Worm (Caenorhabditis elegans) whole organism, midembryonic: Measurements from ENCODE around the gene moc-3.

Source experiments
- T22C8.4 ChIP-seq: fragments of 200-800 bp; sonication (Bioruptor generic); IDR thresholded peaks from 2 replicates; pipeline ENCODE4 v1.3.6; 2022; ENCODE audit warnings: missing genetic modification characterization, missing compliant biosample characterization
- cog-1 ChIP-seq: sonication (generic microtip); optimal IDR thresholded peaks from 2 replicates; lab custom pipeline; 2016; ENCODE audit warnings: missing genetic modification characterization, missing compliant biosample characterization
- flt-1 ChIP-seq: fragments of 200-800 bp; sonication (Bioruptor generic); IDR thresholded peaks from 2 replicates; pipeline ENCODE4 v1.3.6; 2022; ENCODE audit warnings: missing genetic modification characterization, missing compliant biosample characterization
- klf-2 ChIP-seq: fragments of 200-800 bp; sonication (Bioruptor generic); conservative IDR thresholded peaks from 2 replicates; pipeline ENCODE4 v1.3.6; 2022; ENCODE audit warnings: missing genetic modification reagents, missing genetic modification characterization, missing compliant biosample characterization
- med-1 ChIP-seq: sonication (generic microtip); optimal IDR thresholded peaks from 2 replicates; lab custom pipeline; 2017; ENCODE audit warnings: missing genetic modification characterization, mild to moderate bottlenecking, missing compliant biosample characterization, antibody characterized with exemption, missing genetic modification reagents; ENCODE audit not compliant: insufficient read depth
- ref-1 ChIP-seq: fragments of 200-800 bp; sonication (Bioruptor generic); conservative IDR thresholded peaks from 2 replicates; pipeline ENCODE4 v1.3.6; 2022; ENCODE audit warnings: missing genetic modification reagents, missing genetic modification characterization, missing compliant biosample characterization
- tab-1 ChIP-seq: fragments of 200-800 bp; sonication (Bioruptor generic); IDR thresholded peaks from 2 replicates; pipeline ENCODE4 v1.3.6; 2022; ENCODE audit warnings: missing genetic modification characterization, missing compliant biosample characterization
- ztf-23 ChIP-seq: fragments of 200-800 bp; sonication (Bioruptor generic); IDR thresholded peaks from 2 replicates; pipeline ENCODE4 v1.3.6; 2022; ENCODE audit warnings: missing genetic modification reagents, missing genetic modification characterization, missing compliant biosample characterization
- ztf-29 ChIP-seq: fragments of 200-800 bp; sonication (Bioruptor generic); IDR thresholded peaks from 2 replicates; pipeline ENCODE4 v1.3.6; 2022; ENCODE audit warnings: missing genetic modification reagents, missing genetic modification characterization, missing compliant biosample characterization

Gene moc-3

DNA sequence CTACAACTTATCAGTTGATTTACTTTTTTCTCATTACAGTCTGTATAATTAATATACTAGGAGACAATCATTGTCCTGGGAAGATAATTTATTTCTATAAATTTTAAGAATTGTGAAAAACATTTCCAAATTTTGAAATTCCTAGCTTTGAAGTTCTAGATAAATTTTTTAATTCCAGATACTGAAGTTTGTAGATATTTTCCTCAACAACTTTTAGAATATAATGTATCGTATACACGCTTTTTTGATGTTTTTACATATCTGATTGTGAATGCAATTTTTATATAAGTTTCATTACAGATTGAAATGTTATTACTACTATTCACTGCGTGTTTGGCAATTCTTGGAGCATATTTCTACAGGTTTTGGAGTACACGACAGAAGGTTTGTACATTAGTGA is 21.8 kb downstream of the moc-3 start, which contains the start of gene faah-2:
Gene faah-2 (plus strand): TSS at position 301 of the 400 bp plus-strand sequence.
- TF ChIP-seq flt-1 (GFP tag; lab: Robert Waterston, UW) (no peak), med-1 (GFP tag; lab: Kevin White, UChicago) (no peak), cog-1 (no peak), T22C8.4 (no peak), ztf-29 (GFP tag; lab: Robert Waterston, UW) (no peak), tab-1 (GFP tag; lab: Robert Waterston, UW) (no peak), klf-2 (GFP tag; lab: Robert Waterston, UW) (no peak), ztf-23 (no peak), ref-1 (GFP tag; lab: Robert Waterston, UW) (no peak)

DNA sequence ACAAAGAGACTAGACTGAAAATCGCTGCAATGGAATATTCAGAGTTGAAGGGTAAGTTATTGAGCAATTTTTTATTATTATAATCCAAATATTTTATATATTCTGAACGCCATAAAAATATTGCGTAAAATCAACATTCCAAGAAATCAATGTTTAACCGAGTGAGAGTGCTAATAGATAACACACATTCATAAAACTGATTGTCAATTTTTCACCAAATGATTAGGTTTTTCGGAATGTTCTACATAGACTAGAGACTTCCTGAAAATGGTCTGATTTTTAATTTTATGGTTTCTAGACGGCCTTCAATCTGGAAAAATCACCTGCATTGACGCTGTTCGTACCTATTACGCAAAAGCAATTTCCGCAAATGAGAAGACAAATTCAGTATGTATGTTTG is 22.3 kb downstream of the moc-3 start:
- TF ChIP-seq med-1 (GFP tag; lab: Kevin White, UChicago) (no peak), flt-1 (GFP tag; lab: Robert Waterston, UW) (no peak), ref-1 (GFP tag; lab: Robert Waterston, UW) (no peak), T22C8.4 (no peak)

DNA sequence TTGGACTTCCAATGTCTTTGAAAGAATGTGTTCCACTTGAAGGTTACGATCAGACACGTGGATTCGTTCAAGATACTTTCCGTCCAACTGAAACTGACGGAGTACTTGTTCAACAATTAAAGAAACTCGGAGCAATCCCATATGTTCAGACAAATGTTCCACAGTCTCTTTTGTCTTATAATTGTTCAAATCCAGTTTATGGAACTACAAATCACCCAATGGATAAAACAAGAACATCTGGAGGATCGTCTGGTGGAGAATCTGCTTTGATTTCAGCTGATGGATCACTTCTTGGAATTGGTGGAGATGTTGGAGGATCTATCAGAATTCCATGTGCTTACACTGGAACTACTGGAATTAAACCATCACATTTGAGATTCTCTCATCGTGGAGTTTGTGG is 22.8 kb downstream of the moc-3 start:
- no peak for TF ChIP-seq cog-1
- no peak for TF ChIP-seq tab-1 (GFP tag; lab: Robert Waterston, UW)
- no peak for TF ChIP-seq T22C8.4
- TF ChIP-seq med-1 (GFP tag; lab: Kevin White, UChicago) = no peak
- no peak for TF ChIP-seq klf-2 (GFP tag; lab: Robert Waterston, UW)
- TF ChIP-seq ztf-29 (GFP tag; lab: Robert Waterston, UW) = no peak
- TF ChIP-seq flt-1 (GFP tag; lab: Robert Waterston, UW) = no peak
- TF ChIP-seq ref-1 (GFP tag; lab: Robert Waterston, UW) = no peak
- TF ChIP-seq ztf-23 = no peak

DNA sequence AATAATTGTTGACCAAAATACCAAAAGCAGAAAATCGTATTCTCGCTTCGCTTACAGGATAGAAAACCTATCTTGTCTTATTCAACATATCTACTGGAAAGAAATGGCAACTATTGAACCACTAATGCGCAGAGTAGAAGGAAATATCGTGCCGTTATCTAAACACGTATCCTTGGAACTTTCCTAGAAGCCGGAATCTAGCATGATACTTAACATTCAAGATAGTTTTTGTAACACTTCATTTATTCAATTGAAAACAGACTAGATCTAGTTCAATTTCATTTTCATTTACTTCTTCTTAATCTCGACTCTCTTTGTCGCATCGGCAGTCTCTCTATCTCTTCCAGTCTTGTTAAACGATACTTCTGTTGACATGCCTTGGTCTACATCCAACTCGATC is 24.6 kb downstream of the moc-3 start:
- TF ChIP-seq ref-1 (GFP tag; lab: Robert Waterston, UW) (no peak), ztf-29 (GFP tag; lab: Robert Waterston, UW) (no peak), cog-1 (no peak), med-1 (GFP tag; lab: Kevin White, UChicago) (no peak), tab-1 (GFP tag; lab: Robert Waterston, UW) (no peak), T22C8.4 (no peak), klf-2 (GFP tag; lab: Robert Waterston, UW) (no peak), flt-1 (GFP tag; lab: Robert Waterston, UW) (no peak), ztf-23 (no peak)

ce11 chrIV:8157161-8157560 is 26.8 kb downstream of the moc-3 start, which contains the start of gene B0218.5:
Gene B0218.5 (minus strand): TSS chrIV:8157261.
- TF ChIP-seq ztf-29 (GFP tag; lab: Robert Waterston, UW) (no peak), ztf-23 (no peak)

DNA sequence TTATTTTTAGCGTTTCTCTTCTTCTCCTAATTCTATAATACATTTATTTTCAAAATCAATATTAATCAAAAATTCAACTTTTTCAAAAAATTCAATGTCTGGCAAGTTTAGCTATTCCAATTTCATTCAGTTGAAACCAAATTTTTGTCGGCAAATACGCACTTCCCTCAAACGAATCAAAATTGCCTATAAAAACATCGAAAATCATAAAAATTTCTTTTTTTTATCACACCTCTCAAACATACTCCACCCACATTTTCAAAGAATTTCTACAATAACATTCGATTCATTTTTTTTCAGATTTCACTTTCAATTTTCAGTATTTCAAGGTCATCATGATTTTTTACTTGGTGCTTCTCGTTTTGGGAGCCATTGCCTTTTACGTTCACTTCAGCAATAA is 28.7 kb downstream of the moc-3 start, which contains the start of gene faah-1:
Gene faah-1 (plus strand): TSS at position 301 of the 400 bp plus-strand sequence.
- TF ChIP-seq tab-1 (GFP tag; lab: Robert Waterston, UW) (no peak), cog-1 (no peak), ztf-23 (no peak), ref-1 (GFP tag; lab: Robert Waterston, UW) (no peak), ztf-29 (GFP tag; lab: Robert Waterston, UW) (no peak), T22C8.4 (no peak), flt-1 (GFP tag; lab: Robert Waterston, UW) (no peak), med-1 (GFP tag; lab: Kevin White, UChicago) (no peak), klf-2 (GFP tag; lab: Robert Waterston, UW) (no peak)

ce11 chrIV:8159995-8160394 is 29.6 kb downstream of the moc-3 start:
- TF ChIP-seq flt-1 (GFP tag; lab: Robert Waterston, UW) (no peak), ref-1 (GFP tag; lab: Robert Waterston, UW) (no peak), ztf-29 (GFP tag; lab: Robert Waterston, UW) (no peak), tab-1 (GFP tag; lab: Robert Waterston, UW) (no peak), cog-1 (no peak), klf-2 (GFP tag; lab: Robert Waterston, UW) (no peak), T22C8.4 (no peak), ztf-23 (no peak), med-1 (GFP tag; lab: Kevin White, UChicago) (no peak)

DNA sequence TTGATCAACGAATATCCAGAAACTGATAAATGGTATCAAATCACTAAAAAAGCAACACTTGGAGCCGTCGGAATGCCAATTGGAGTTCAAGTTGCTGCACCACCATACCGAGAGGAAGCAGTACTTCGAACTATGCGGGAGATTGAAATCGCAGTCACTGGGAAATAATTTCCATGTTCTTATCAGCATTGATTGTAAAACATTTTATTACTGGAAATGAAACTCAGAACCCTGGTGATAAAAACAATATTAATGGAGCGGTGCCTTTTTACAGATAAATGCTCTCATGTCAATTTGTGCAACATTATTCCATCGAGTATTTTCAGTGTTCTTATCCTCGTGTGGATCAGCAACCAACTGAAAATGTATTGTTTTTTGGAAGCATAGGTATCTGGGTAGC is 31.4 kb downstream of the moc-3 start:
- TF ChIP-seq ztf-23 (no peak), cog-1 (no peak), T22C8.4 (no peak), ref-1 (GFP tag; lab: Robert Waterston, UW) (no peak), ztf-29 (GFP tag; lab: Robert Waterston, UW) (no peak), tab-1 (GFP tag; lab: Robert Waterston, UW) (no peak), flt-1 (GFP tag; lab: Robert Waterston, UW) (no peak), med-1 (GFP tag; lab: Kevin White, UChicago) (no peak), klf-2 (GFP tag; lab: Robert Waterston, UW) (no peak)

DNA sequence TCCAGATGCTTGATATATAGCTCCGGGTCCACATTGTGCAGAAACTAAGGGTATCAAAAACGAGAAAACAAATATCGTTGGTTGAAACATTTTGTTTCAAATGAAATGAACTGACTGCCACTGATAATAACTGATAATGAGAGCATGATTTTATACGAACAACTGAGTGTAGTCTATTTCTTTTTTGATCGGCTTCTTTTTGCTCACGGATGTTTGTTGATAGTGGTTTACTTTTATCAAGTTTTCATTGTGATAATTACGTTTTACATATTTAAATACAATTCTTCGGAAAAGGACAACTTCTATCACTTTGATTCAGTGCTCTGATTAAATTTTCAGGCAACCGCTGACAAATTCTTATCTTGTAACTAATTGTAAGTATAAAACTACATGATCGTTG is 33.3 kb downstream of the moc-3 start, which contains the start of gene clec-51:
Gene clec-51 (minus strand): TSS at position 114 of the 400 bp plus-strand sequence.
- no peak for TF ChIP-seq cog-1

DNA sequence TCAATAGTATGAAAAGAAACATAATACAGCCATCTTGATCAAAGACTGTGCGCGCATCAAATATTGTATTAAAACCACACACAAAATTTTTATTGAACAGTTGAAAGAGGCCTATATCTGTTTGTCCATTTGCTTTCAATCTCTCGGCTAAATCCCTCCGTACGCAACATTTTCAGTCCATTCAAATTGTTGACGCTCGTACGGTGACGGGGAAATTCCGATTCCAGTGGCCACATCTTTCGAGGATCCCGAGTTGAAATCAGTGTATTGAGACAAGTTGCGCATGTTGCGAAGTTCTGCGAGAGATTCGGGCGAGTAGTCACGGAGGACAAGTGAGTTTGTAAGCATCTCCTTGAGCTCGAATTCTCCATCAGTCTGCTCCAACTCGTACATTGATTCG is 34.2 kb downstream of the moc-3 start:
- TF ChIP-seq ztf-29 (GFP tag; lab: Robert Waterston, UW) (no peak), T22C8.4 (no peak), tab-1 (GFP tag; lab: Robert Waterston, UW) (no peak)

DNA sequence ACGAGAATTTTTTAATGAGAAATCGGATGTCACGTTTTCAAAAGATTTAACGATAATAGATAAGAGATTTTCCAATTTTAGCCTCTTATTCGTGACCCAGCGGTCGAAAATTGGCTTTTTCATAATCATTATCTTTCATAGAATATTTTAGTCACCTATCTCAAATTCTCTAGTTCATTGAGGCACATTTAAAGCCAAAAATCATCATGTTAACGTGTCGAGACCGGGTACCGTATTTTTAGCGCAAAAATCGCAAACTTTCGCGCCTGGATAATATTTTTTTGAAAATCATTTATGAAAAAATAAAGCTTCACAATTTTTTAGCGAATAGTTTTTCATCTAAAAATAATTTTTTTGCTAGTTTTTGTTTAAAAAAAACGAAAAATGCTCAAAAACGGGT is 35.6 kb downstream of the moc-3 start, which contains the start of gene B0218.7:
Gene B0218.7 (minus strand): TSS at position 101 of the 400 bp plus-strand sequence.
- no peak for TF ChIP-seq ref-1 (GFP tag; lab: Robert Waterston, UW)
- TF ChIP-seq med-1 (GFP tag; lab: Kevin White, UChicago) = no peak
- TF ChIP-seq T22C8.4 = no peak
- TF ChIP-seq flt-1 (GFP tag; lab: Robert Waterston, UW) = no peak
- TF ChIP-seq tab-1 (GFP tag; lab: Robert Waterston, UW) = no peak
- TF ChIP-seq cog-1 = no peak
- no peak for TF ChIP-seq klf-2 (GFP tag; lab: Robert Waterston, UW)
- TF ChIP-seq ztf-23 = no peak
- TF ChIP-seq ztf-29 (GFP tag; lab: Robert Waterston, UW) = no peak
